Fruit fly (Drosophila melanogaster): ENCODE measurements around the gene CG32022.

DNA sequence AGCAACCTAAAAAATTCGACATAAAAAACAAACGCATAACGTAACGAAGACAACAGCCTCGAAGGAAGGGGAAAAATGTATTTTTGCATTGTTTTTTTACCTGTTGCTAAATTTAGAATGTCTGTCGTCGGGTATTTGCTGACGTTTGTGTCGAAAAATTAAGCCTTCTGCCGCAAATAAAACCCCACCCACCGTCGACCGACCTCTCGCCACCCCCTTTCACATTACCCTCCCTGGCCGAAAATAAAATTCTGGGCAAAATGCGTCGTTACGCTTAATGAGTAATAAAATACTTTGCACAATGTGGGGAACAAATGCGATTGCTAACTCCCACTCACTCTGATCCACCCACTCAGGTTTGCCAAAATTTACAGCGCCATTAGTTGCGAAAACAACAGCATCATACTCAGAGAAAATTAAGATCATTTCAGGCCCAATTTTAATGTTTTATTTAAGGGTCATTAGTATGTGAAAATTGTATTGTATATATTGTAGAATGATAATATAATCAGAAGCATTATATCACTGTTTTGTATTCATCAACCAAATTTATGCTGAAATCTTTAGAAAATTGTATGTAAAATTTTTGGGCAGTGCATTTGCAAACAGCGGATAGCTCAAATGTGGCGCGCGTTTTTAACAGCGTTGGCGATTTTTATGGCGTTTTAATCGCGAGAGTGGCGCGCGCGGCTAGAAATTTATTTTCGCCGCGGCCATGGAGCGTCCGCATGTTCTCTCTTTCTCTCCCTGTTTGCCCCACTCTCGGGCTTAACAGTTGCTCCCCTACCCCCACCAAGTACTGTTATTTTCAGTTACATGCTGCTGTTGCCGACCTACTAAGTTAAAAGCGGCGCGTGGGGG, 48.6 kb downstream of the CG32022 start:
- TF ChIP-seq Max (GFP tag; optimal IDR thresholded peaks at IDR 0.05) (no peak), Fer2 (tag; optimal IDR thresholded peaks at IDR 0.05) (no peak), ash1 (GFP tag; optimal IDR thresholded peaks at IDR 0.05) (no peak), Neu2 (GFP tag; optimal IDR thresholded peaks at IDR 0.05; ENCODE audit: borderline replicate concordance) (no peak), chinmo (GFP tag; IDR thresholded peaks at IDR 0.05; ENCODE audit: partially characterized antibody) (peak; percentile 73; the same call in 1 of the 4 replicates), Med (GFP tag) (peak; percentile 75), kay (GFP tag; optimal IDR thresholded peaks at IDR 0.05) (no peak), CG1792 (GFP tag; optimal IDR thresholded peaks at IDR 0.05) (no peak)
